Worm (Caenorhabditis elegans) whole organism, late embryonic: ENCODE results near the gene T25F10.1.

ENCODE experiments used
- ahr-1 ChIP-seq: sonication (generic microtip); optimal IDR thresholded peaks from 2 replicates; lab custom pipeline; 2016; ENCODE audit warnings: missing genetic modification characterization, missing compliant biosample characterization
- dmd-4 ChIP-seq: sonication (generic microtip); optimal IDR thresholded peaks from 2 replicates; lab custom pipeline; 2016; ENCODE audit warnings: borderline replicate concordance, missing genetic modification characterization, missing compliant biosample characterization
- dve-1 ChIP-seq: sonication (generic microtip); optimal IDR thresholded peaks from 2 replicates; lab custom pipeline; 2017; ENCODE audit warnings: antibody characterized with exemption, mild to moderate bottlenecking, missing genetic modification characterization, missing compliant biosample characterization
- fax-1 ChIP-seq: sonication (generic microtip); optimal IDR thresholded peaks from 2 replicates; lab custom pipeline; 2016; ENCODE audit warnings: missing genotype, missing genetic modification characterization, missing compliant biosample characterization
- hlh-15 ChIP-seq: sonication (generic microtip); optimal IDR thresholded peaks from 2 replicates; lab custom pipeline; 2016; ENCODE audit warnings: missing genetic modification characterization, missing compliant biosample characterization
- hlh-8 ChIP-seq: sonication (generic microtip); optimal IDR thresholded peaks from 2 replicates; lab custom pipeline; 2016; ENCODE audit warnings: missing genotype, missing genetic modification characterization, missing compliant biosample characterization
- lin-11 ChIP-seq: fragments of 200-800 bp; sonication (Bioruptor generic); optimal IDR thresholded peaks from 2 replicates; lab custom pipeline; 2018; ENCODE audit warnings: mild to moderate bottlenecking, missing genetic modification characterization, missing compliant biosample characterization
- tbx-2 ChIP-seq: sonication (generic microtip); optimal IDR thresholded peaks from 2 replicates; lab custom pipeline; 2016; ENCODE audit warnings: missing genetic modification characterization, missing compliant biosample characterization

DNA sequence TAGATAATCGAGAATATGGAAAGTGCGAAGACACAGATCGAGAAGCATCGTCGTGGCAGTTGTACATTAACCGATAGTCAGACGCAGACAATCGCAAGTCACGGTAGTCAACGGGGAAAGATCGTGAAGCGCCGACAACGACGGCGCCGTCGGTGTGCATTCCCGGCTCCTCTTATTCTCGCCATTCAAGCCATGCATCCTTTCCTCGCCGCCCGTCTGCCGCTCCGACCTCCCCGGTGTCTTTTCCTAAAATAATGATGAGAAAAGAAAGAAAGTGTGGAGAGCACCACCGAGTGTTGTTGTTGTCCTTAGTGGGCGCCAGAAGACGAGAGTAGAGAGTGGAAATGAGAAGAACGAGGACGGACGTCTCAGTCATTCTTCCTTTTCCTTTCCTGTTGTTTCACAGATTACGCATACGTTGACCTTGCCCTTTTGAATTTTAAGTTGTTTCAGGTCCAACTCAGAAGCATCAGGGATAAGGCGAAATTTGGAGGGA is 25.5 kb downstream of the T25F10.1 start, which contains the start of gene ZC404.1:
- no peak for TF ChIP-seq ahr-1 (tag; lab: Kevin White, UChicago)
- TF ChIP-seq lin-11 (tag; lab: Kevin White, UChicago) = no peak
- TF ChIP-seq hlh-8 = no peak
- no peak for TF ChIP-seq dmd-4
- TF ChIP-seq tbx-2 (tag; lab: Kevin White, UChicago) = no peak
- no peak for TF ChIP-seq dve-1 (tag; lab: Kevin White, UChicago)
- TF ChIP-seq fax-1 (tag; lab: Kevin White, UChicago) = no peak
- no peak for TF ChIP-seq hlh-15 (tag; lab: Kevin White, UChicago)
